Worm (Caenorhabditis elegans) whole organism, midembryonic: ENCODE results near the gene clec-56.

ENCODE experiments used
- T22C8.4 ChIP-seq: fragments of 200-800 bp; sonication (Bioruptor generic); IDR thresholded peaks from 2 replicates; pipeline ENCODE4 v1.3.6; 2022; ENCODE audit warnings: missing genetic modification characterization, missing compliant biosample characterization
- cog-1 ChIP-seq: sonication (generic microtip); optimal IDR thresholded peaks from 2 replicates; lab custom pipeline; 2016; ENCODE audit warnings: missing genetic modification characterization, missing compliant biosample characterization
- flt-1 ChIP-seq: fragments of 200-800 bp; sonication (Bioruptor generic); IDR thresholded peaks from 2 replicates; pipeline ENCODE4 v1.3.6; 2022; ENCODE audit warnings: missing genetic modification characterization, missing compliant biosample characterization
- klf-2 ChIP-seq: fragments of 200-800 bp; sonication (Bioruptor generic); conservative IDR thresholded peaks from 2 replicates; pipeline ENCODE4 v1.3.6; 2022; ENCODE audit warnings: missing genetic modification reagents, missing genetic modification characterization, missing compliant biosample characterization
- med-1 ChIP-seq: sonication (generic microtip); optimal IDR thresholded peaks from 2 replicates; lab custom pipeline; 2017; ENCODE audit warnings: missing genetic modification characterization, mild to moderate bottlenecking, missing compliant biosample characterization, antibody characterized with exemption, missing genetic modification reagents; ENCODE audit not compliant: insufficient read depth
- ref-1 ChIP-seq: fragments of 200-800 bp; sonication (Bioruptor generic); conservative IDR thresholded peaks from 2 replicates; pipeline ENCODE4 v1.3.6; 2022; ENCODE audit warnings: missing genetic modification reagents, missing genetic modification characterization, missing compliant biosample characterization
- tab-1 ChIP-seq: fragments of 200-800 bp; sonication (Bioruptor generic); IDR thresholded peaks from 2 replicates; pipeline ENCODE4 v1.3.6; 2022; ENCODE audit warnings: missing genetic modification characterization, missing compliant biosample characterization
- ztf-23 ChIP-seq: fragments of 200-800 bp; sonication (Bioruptor generic); IDR thresholded peaks from 2 replicates; pipeline ENCODE4 v1.3.6; 2022; ENCODE audit warnings: missing genetic modification reagents, missing genetic modification characterization, missing compliant biosample characterization
- ztf-29 ChIP-seq: fragments of 200-800 bp; sonication (Bioruptor generic); IDR thresholded peaks from 2 replicates; pipeline ENCODE4 v1.3.6; 2022; ENCODE audit warnings: missing genetic modification reagents, missing genetic modification characterization, missing compliant biosample characterization

The clec-56 gene

DNA sequence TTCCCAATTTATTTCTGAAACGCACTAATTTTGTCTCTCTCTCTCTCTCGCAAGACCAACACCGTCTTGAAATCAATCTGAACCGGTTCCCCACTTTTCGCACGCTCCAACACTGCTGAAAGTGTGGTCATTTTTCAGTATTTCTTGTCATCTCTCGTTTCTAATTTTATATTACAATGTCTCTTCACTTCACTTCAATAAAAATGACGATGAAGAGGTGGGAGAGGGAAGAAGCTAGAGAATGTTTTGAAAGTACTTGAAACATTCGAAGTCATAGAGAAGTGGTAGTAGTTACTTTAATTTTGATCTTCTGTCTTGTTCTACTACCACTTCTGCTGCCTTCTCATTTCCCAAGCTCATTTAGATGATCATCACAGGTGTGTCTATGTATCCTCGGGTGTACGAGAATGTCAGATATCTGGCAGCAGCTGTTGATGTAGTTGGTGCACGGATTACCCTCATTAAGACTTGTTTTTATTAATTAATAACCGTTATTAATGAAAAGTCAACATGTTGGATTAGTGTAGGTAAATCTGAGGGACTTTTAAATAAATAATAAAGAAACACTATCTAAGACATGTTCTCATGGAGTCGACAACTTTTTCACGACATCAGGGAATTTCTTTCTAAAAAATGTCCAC, 36.0 kb upstream of the clec-56 start:
- no peak for TF ChIP-seq ztf-23
- no peak for TF ChIP-seq med-1 (GFP tag; lab: Kevin White, UChicago)
- TF ChIP-seq T22C8.4 (GFP tag; lab: Robert Waterston, UW), result no peak
- TF ChIP-seq flt-1 (GFP tag; lab: Robert Waterston, UW), result no peak
- no peak for TF ChIP-seq klf-2 (GFP tag; lab: Robert Waterston, UW)
- TF ChIP-seq tab-1 (GFP tag; lab: Robert Waterston, UW), result no peak

DNA sequence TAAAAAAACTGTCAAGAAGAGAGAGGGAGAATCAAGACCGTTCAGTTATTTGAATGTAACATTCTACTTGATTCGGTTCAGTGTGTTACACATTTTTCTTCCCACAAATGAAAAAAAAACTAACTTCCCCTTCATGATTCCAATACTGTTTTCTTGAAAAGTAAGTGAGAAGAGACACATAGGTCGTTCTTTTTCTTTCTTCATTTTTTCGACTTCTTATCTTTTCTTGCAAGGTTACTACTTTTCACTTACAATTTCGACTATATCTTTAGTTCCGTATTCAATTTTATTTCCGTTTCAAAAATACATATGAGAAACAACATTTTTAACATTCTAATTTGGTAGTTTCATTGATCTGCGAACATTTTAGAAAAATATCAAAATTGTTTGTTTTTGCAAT, 35.0 kb upstream of the clec-56 start:
- TF ChIP-seq flt-1 (GFP tag; lab: Robert Waterston, UW) (no peak), klf-2 (GFP tag; lab: Robert Waterston, UW) (no peak), T22C8.4 (GFP tag; lab: Robert Waterston, UW) (no peak), ref-1 (GFP tag; lab: Robert Waterston, UW) (no peak)

DNA sequence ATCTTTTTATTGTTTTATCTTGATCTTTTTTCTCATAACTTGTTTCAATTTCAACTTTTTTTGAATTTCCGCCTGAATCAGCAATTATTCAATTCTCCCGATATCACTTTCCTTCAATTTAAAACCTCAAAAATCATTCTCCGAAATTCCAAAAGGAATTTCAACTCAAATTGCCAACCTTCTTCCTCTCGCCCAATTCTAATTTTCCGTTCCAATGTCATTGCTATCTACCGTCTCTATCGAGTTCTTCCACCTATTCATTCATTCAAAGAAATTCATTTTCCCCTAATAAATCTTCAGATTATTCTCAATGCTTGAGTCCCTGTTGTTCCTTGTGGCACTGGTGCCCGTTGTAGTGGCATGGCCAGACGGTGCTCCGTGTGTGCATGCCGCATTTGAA, 33.4 kb upstream of the clec-56 start, which contains the start of gene F23B12.4:
Gene F23B12.4 (plus strand): TSS at position 301 of the 400 bp plus-strand sequence.
- TF ChIP-seq med-1 (GFP tag; lab: Kevin White, UChicago) (no peak), ref-1 (GFP tag; lab: Robert Waterston, UW) (no peak), T22C8.4 (GFP tag; lab: Robert Waterston, UW) (no peak), cog-1 (tag; lab: Kevin White, UChicago) (no peak), ztf-29 (no peak), ztf-23 (no peak), tab-1 (GFP tag; lab: Robert Waterston, UW) (no peak), flt-1 (GFP tag; lab: Robert Waterston, UW) (no peak), klf-2 (GFP tag; lab: Robert Waterston, UW) (no peak)

DNA sequence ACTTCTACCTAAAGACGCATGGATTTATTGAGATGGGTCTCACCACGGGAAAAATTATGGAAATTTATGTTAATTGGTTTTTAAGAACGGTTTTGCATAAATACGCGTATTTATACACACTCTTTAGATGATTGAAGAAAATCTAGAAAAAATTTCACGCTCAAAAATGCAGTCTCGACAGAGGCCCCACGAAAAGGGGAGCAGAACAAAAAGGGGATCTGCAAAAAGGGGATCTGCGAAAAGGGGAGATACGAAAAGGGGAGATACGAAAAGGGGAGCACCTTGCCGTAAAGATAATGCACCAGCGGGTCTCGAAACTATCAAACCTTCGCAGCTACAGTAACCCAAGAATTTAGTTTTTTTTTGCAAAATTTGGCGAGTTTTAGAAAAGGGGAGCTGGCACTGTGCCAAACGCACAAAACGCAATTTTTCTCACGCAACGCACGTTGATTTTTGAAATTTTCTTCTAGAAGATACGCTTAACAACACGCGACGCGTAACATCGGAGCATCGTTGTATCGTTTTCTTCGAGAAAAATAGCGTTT, 30.7 kb upstream of the clec-56 start:
- 0 out of 2 replicates have a peak, but pooled peaks have one; percentile 14 for TF ChIP-seq tab-1 (GFP tag; lab: Robert Waterston, UW)
- peak; percentile 63 for TF ChIP-seq ztf-23

DNA sequence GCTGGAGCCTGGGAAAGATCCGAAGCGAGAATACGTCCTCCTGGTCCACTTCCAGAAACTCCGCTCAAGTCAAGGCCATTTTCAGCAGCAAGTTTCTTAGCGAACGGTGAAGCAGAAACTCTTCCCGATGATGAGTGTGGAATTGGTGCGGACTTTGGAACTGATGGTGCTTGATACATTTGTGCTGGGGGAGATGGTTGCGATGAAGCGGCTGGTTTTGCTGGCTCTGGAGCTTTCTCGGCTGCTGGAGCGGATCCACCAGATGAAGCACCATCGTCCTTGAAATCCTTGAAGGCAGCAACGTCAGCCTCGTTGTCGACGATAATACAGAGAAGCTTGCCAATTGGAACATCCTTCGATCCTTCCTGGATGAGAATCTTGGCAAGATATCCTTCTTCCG, 27.7 kb upstream of the clec-56 start:
- no peak for TF ChIP-seq ref-1 (GFP tag; lab: Robert Waterston, UW)
- no peak for TF ChIP-seq ztf-23
- no peak for TF ChIP-seq cog-1 (tag; lab: Kevin White, UChicago)
- TF ChIP-seq med-1 (GFP tag; lab: Kevin White, UChicago), result no peak
- no peak for TF ChIP-seq flt-1 (GFP tag; lab: Robert Waterston, UW)
- TF ChIP-seq tab-1 (GFP tag; lab: Robert Waterston, UW), result no peak
- no peak for TF ChIP-seq T22C8.4 (GFP tag; lab: Robert Waterston, UW)
- TF ChIP-seq klf-2 (GFP tag; lab: Robert Waterston, UW), result no peak

DNA sequence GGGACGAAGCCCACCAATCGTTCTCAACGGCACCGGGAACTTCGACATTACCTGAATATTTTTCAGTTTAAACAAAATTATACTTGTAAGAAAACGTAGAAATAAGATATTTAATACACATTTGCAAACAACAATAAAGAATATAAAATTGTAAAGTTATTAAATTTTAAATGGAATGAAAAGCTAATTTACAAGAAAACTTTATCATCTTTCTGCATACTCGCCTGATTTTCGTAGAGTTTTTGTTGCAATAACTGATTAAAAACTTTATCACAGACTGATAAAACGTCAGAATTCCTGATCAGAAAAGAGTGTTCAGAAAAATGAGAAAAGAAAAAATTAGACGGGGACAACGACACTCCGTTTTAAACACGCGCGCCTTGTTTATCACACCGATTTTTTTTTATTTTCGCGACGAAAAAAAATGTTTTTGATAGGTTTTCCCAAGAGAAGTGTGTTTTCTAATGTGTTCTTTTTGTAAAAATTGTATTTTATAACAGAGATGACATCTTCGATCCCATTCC, 26.9 kb upstream of the clec-56 start, which contains the start of the genes dlat-1 and fntb-1:
Gene dlat-1 (minus strand): TSS at position 51 of the 524 bp plus-strand sequence.
Gene fntb-1 (plus strand): TSS at position 412 of the 524 bp plus-strand sequence.
- TF ChIP-seq flt-1 (GFP tag; lab: Robert Waterston, UW) (no peak), med-1 (GFP tag; lab: Kevin White, UChicago) (no peak), klf-2 (GFP tag; lab: Robert Waterston, UW) (no peak), tab-1 (GFP tag; lab: Robert Waterston, UW) (no peak), cog-1 (tag; lab: Kevin White, UChicago) (no peak), ref-1 (GFP tag; lab: Robert Waterston, UW) (no peak), ztf-23 (no peak), ztf-29 (no peak)

DNA sequence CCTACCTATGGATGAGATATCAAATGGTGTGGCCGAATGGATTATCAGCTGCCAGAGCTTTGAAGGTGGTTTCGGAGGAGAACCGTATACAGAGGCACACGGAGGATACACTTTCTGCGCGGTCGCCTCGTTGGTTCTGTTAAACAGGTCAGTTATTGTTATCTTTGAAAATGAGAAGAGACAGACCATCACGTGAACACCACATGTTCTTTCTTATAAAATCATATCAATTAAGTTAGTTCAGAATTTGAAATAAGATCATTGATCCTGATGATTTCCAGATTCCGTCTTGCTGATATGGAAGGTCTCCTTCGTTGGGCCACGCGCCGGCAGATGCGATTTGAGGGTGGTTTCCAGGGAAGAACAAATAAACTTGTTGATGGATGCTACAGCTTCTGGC, 25.5 kb upstream of the clec-56 start:
- TF ChIP-seq flt-1 (GFP tag; lab: Robert Waterston, UW), result no peak
- no peak for TF ChIP-seq med-1 (GFP tag; lab: Kevin White, UChicago)
- TF ChIP-seq klf-2 (GFP tag; lab: Robert Waterston, UW), result no peak
- no peak for TF ChIP-seq ref-1 (GFP tag; lab: Robert Waterston, UW)
- TF ChIP-seq T22C8.4 (GFP tag; lab: Robert Waterston, UW), result no peak
- no peak for TF ChIP-seq ztf-29
- no peak for TF ChIP-seq cog-1 (tag; lab: Kevin White, UChicago)
- no peak for TF ChIP-seq ztf-23
- TF ChIP-seq tab-1 (GFP tag; lab: Robert Waterston, UW), result no peak

DNA sequence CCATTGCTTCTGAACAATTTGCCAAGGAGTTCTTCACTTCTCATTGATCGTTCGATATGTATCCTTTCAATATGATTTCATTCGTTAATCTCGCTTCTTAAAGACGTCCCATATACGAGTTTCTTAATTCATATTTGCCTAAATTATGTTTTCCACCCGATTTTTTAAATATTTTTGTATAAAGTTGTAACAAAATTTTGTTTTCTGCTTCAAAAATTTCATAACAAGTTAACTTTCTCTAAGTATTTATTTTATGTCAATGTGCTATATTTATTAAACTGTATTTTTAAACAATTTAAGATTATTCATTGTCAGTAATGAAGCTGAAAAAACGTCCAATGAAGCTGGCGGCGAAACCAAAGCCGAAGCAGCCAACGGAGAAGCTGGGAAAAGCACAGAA, 24.8 kb upstream of the clec-56 start, which contains the start of gene F23B12.7:
Gene F23B12.7 (plus strand): TSS at position 301 of the 400 bp plus-strand sequence.
- no peak for TF ChIP-seq klf-2 (GFP tag; lab: Robert Waterston, UW)
- TF ChIP-seq cog-1 (tag; lab: Kevin White, UChicago), result no peak
- TF ChIP-seq flt-1 (GFP tag; lab: Robert Waterston, UW), result no peak
- no peak for TF ChIP-seq med-1 (GFP tag; lab: Kevin White, UChicago)
- TF ChIP-seq tab-1 (GFP tag; lab: Robert Waterston, UW), result no peak
- no peak for TF ChIP-seq T22C8.4 (GFP tag; lab: Robert Waterston, UW)
- no peak for TF ChIP-seq ztf-29
- TF ChIP-seq ztf-23, result no peak
- TF ChIP-seq ref-1 (GFP tag; lab: Robert Waterston, UW), result no peak

DNA sequence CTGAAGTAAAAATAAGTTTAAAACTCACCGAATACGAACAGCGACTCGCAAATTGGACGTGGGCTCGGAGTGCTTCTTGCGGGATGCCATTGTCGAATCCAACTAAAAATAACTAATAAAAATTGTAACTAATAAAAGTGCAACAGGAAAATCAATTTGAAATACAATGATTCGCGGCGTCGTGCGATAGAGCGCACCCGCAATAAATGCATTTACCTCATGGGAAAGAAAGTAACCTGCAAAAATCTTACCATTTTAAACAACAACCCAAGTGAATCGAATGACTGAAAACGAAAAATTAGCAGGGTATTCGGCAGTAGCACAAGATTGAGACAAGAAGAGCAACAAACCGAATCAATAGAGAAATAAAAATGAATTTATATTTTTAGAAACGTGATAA, 17.6 kb upstream of the clec-56 start, which contains the start of gene bmk-1:
Gene bmk-1 (minus strand): TSS at position 359 of the 400 bp plus-strand sequence.
- TF ChIP-seq klf-2 (GFP tag; lab: Robert Waterston, UW) (no peak), ztf-29 (no peak), T22C8.4 (GFP tag; lab: Robert Waterston, UW) (no peak), tab-1 (GFP tag; lab: Robert Waterston, UW) (no peak)
